Fruit fly (Drosophila melanogaster): ENCODE results near the gene CG7139.

DNA sequence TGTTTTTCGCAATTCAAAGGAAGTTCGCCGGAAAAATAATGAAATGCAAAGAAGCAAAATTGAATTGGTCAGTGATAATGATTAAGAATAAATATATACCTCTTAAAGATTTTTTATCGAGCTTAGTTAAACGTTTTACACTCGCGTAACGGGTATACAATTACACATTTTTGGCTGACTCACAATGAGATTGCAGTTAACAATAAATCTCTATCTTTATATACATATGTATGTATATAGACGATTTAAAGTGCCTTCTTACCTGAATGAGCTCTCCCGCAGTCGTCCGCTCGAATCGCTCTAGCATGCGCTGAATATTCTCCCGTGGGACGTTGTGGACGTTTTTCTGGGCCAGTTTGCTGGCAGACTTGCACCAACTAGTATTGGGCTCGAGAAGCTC lies 1.1 kb downstream of the CG7139 start:
- TF ChIP-seq lola (GFP tag; optimal IDR thresholded peaks at IDR 0.05) (no peak), Jra (GFP tag; optimal IDR thresholded peaks at IDR 0.05) (no peak), sage (GFP tag; optimal IDR thresholded peaks at IDR 0.05) (no peak), jim (GFP tag; optimal IDR thresholded peaks at IDR 0.05) (no peak), CG32264 (GFP tag; optimal IDR thresholded peaks at IDR 0.05) (no peak), br (GFP tag; optimal IDR thresholded peaks at IDR 0.05) (no peak)

Measured in whole organism, wandering third instar larva.